Worm (Caenorhabditis elegans) whole organism, L3 larva: ENCODE measurements around the gene K01A6.8.

Experiments
- R02D3.7 ChIP-seq: fragments of 150-350 bp; optimal IDR thresholded peaks from 2 replicates; lab custom pipeline; 2014; ENCODE audit warnings: missing biosample characterization, missing genetic modification characterization
- ZK546.5 ChIP-seq: sonication (generic microtip); optimal IDR thresholded peaks from 2 replicates; lab custom pipeline; 2017; ENCODE audit warnings: missing biosample characterization, missing genetic modification characterization
- ama-1 ChIP-seq: fragments of 150-350 bp; optimal IDR thresholded peaks from 2 replicates; lab custom pipeline; 2018
- egl-27 ChIP-seq: sonication (generic microtip); optimal IDR thresholded peaks from 4 replicates; lab custom pipeline; 2017; ENCODE audit warnings: missing biosample characterization, missing genetic modification reagents, missing genetic modification characterization
- elt-2 ChIP-seq: sonication (generic microtip); optimal IDR thresholded peaks from 2 replicates; lab custom pipeline; 2016; ENCODE audit warnings: missing genetic modification reagents, mild to moderate bottlenecking, missing genetic modification characterization, missing compliant biosample characterization
- elt-3 ChIP-seq, 3 experiments: fragments of 150-350 bp in 1 of 3; sonication (generic microtip) in 2 of 3; optimal IDR thresholded peaks; 2 replicates in 2 of 3; 4 replicates in 1 of 3; lab custom pipeline; 2014 to 2017; ENCODE audit warnings: missing biosample characterization in 3 of 3, missing genetic modification characterization in 3 of 3
- fkh-10 ChIP-seq: sonication (generic microtip); optimal IDR thresholded peaks from 2 replicates; lab custom pipeline; 2017; ENCODE audit warnings: missing biosample characterization, missing genetic modification reagents, missing genetic modification characterization
- lsy-12 ChIP-seq: sonication (generic microtip); optimal IDR thresholded peaks from 2 replicates; lab custom pipeline; 2016; ENCODE audit warnings: mild to moderate bottlenecking, missing genetic modification characterization, missing compliant biosample characterization
- mdl-1 ChIP-seq: fragments of 150-350 bp; optimal IDR thresholded peaks from 2 replicates; lab custom pipeline; 2014; ENCODE audit warnings: missing biosample characterization, missing genetic modification characterization
- nhr-12 ChIP-seq: fragments of 150-350 bp; optimal IDR thresholded peaks from 2 replicates; lab custom pipeline; 2014; ENCODE audit warnings: missing biosample characterization, missing genetic modification characterization
- pqm-1 ChIP-seq: fragments of 150-350 bp; optimal IDR thresholded peaks from 2 replicates; lab custom pipeline; 2017; ENCODE audit warnings: missing biosample characterization, missing genetic modification characterization, inconsistent platforms
- sea-2 ChIP-seq: fragments of 150-350 bp; sonication (generic microtip); optimal IDR thresholded peaks from 4 replicates; lab custom pipeline; 2014; ENCODE audit warnings: missing biosample characterization, missing genetic modification reagents, missing genetic modification characterization
- skn-1 ChIP-seq: fragments of 150-350 bp; optimal IDR thresholded peaks from 2 replicates; lab custom pipeline; 2014; ENCODE audit warnings: missing biosample characterization, missing genetic modification characterization

DNA sequence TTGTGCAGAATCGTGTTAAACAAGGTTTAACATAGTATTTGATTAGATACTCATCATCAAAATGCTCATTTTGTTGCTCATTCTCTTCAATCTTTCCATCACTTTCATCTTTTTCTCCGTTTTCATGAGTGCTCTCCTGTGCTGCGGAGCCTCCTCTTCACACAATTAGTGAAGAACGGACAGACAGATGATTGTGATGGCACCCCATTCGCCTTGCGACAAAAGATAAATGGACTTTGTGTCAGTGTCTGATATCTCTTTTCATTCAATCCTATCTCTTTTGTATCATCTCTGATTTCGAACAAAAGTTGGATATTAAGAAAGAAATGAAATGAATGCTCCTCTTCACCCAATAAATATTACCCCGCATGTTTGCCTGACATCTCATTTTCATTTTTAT is 26.8 kb downstream of the K01A6.8 start:
- no peak for TF ChIP-seq mdl-1
- no peak for TF ChIP-seq nhr-12 (tag; lab: Kevin White, UChicago)
- no peak for TF ChIP-seq lsy-12 (tag; lab: Kevin White, UChicago)
- TF ChIP-seq ZK546.5 (tag; lab: Kevin White, UChicago): no peak
- TF ChIP-seq pqm-1: no peak
- TF ChIP-seq egl-27 (tag; lab: Kevin White, UChicago): no peak
- no peak for TF ChIP-seq sea-2 (GFP tag; lab: Kevin White, UChicago)
- no peak for TF ChIP-seq fkh-10
- no peak for TF ChIP-seq elt-3 (tag; optimal IDR thresholded peaks at IDR 0.05; lab: Kevin White, UChicago)
- TF ChIP-seq elt-2 (tag; lab: Kevin White, UChicago): no peak
- TF ChIP-seq ama-1 (lab: Kevin White, UChicago): no peak
- no peak for TF ChIP-seq skn-1 (tag; lab: Kevin White, UChicago)
- no peak for TF ChIP-seq R02D3.7 (tag; lab: Kevin White, UChicago)
